ENCODE assay signal across 2 fruit fly cellular contexts in the genomic region with DNA sequence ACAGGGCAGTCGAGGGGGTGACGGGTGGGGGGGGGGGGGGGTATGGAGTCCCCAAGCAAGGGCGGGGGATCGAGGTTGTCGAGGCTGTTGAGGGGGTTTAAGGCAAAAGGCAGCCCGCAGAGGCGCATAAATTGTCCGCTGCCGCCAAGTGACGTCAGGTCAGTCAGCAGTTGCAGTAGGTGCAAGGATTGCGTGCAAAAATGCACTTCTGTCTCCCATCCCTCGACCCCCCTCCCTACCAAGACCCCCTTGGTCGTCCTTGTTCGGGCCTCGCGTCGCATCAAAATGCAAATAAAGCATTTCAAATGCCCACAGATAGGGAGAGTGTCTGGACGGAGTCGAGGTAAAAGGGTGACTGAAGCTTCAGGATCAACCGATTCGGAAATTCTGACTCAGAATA.
A peak's percentile ranks its signal among the peaks of the same experiment; 100 is the strongest.
TF ChIP-seq lines count a peak whose summit lies in the region.

No protein-coding gene starts in this region.

TF ChIP-seq in whole organism, prepupa, 60 proteins besides CTCF, POLR2A, EP300 and RAD21:
- TF ChIP-seq CG32006 (GFP tag; optimal IDR thresholded peaks at IDR 0.05; lab: Kevin White, UChicago) (no peak), ss (GFP tag; optimal IDR thresholded peaks at IDR 0.05; lab: Kevin White, UChicago) (peak; percentile 10 to 100)

TF ChIP-seq in whole organism, wandering third instar larva, 38 proteins besides CTCF, POLR2A, EP300 and RAD21:
- TF ChIP-seq Hnf4 (GFP tag; optimal IDR thresholded peaks at IDR 0.05; lab: Kevin White, UChicago) (no peak), Dfd (GFP tag; optimal IDR thresholded peaks at IDR 0.05; lab: Kevin White, UChicago) (peak; percentile 19)
